Fruit fly (Drosophila melanogaster) whole organism, wandering third instar larva: Measurements from ENCODE around the gene CG6465.

ENCODE experiments used
- Mio ChIP-seq: sonication (Bioruptor generic); optimal IDR thresholded peaks from 2 replicates; lab custom pipeline; 2016; ENCODE audit warnings: missing biosample characterization, missing genetic modification characterization
- OdsH ChIP-seq: fragments of 200-800 bp; sonication (Bioruptor generic); optimal IDR thresholded peaks from 2 replicates; lab custom pipeline; 2016; ENCODE audit warnings: missing biosample characterization, mild to moderate bottlenecking, missing genetic modification characterization

dm6 chr3R:10686307-10687094, 9.4 kb upstream of the CG6465 start, which contains the start of gene Skel:
- TF ChIP-seq OdsH (GFP tag; lab: Kevin White, UChicago) (no peak), Mio (GFP tag; lab: Kevin White, UChicago) (no peak)
